Fruit fly (Drosophila melanogaster): ENCODE data around the gene CG32638.

Gene CG32638

dm6 chrX:13135702-13136101 lies 7.1 kb upstream of the CG32638 start (continued):
- no peak for TF ChIP-seq exex (tag; optimal IDR thresholded peaks at IDR 0.05)
- TF ChIP-seq da (GFP tag; optimal IDR thresholded peaks at IDR 0.05) = no peak
- no peak for TF ChIP-seq ham (GFP tag; IDR thresholded peaks at IDR 0.05)
- TF ChIP-seq CG10431 (GFP tag; optimal IDR thresholded peaks at IDR 0.05) = no peak
- TF ChIP-seq CG6813 (GFP tag; optimal IDR thresholded peaks at IDR 0.05) = peak; percentile 31
- TF ChIP-seq CG1832 (GFP tag; optimal IDR thresholded peaks at IDR 0.05) = no peak
- peak; percentile 36 for TF ChIP-seq Atf3 (GFP tag; optimal IDR thresholded peaks at IDR 0.05)
- peak; percentile 85 for TF ChIP-seq vvl (GFP tag; IDR thresholded peaks at IDR 0.05)
- TF ChIP-seq tap (tag; optimal IDR thresholded peaks at IDR 0.05) = peak; percentile 42
- peak; percentile 77 for TF ChIP-seq Asciz (GFP tag; optimal IDR thresholded peaks at IDR 0.05)
- TF ChIP-seq CG7786 (GFP tag; optimal IDR thresholded peaks at IDR 0.05) = peak; percentile 37
- no peak for TF ChIP-seq CG18011 (GFP tag; optimal IDR thresholded peaks at IDR 0.05)
- TF ChIP-seq slou (GFP tag; optimal IDR thresholded peaks at IDR 0.05) = no peak
- peak; percentile 33 for TF ChIP-seq nau (GFP tag; optimal IDR thresholded peaks at IDR 0.05)
- no peak for TF ChIP-seq ERR (GFP tag; optimal IDR thresholded peaks at IDR 0.05)
- TF ChIP-seq CG14667 (GFP tag; IDR thresholded peaks at IDR 0.05) = no peak
- TF ChIP-seq gt (GFP tag; IDR thresholded peaks at IDR 0.05) = no peak
- TF ChIP-seq stwl (tag; optimal IDR thresholded peaks at IDR 0.05) = no peak
- peak; percentile 31 for TF ChIP-seq CG4854 (GFP tag; optimal IDR thresholded peaks at IDR 0.05)
- no peak for TF ChIP-seq CG7372 (GFP tag; IDR thresholded peaks at IDR 0.05)
- no peak for TF ChIP-seq Dll (GFP tag; IDR thresholded peaks at IDR 0.05; ENCODE audit: partially characterized antibody)
- TF ChIP-seq CG4404 (GFP tag; IDR thresholded peaks at IDR 0.05) = no peak
- peak; percentile 59 for TF ChIP-seq CoRest (tag; optimal IDR thresholded peaks at IDR 0.05)
- TF ChIP-seq Ravus (GFP tag; IDR thresholded peaks at IDR 0.05) = peak; percentile 33
- peak; percentile 2 for TF ChIP-seq pho (GFP tag; optimal IDR thresholded peaks at IDR 0.05)
- TF ChIP-seq chm (GFP tag; IDR thresholded peaks at IDR 0.05) = no peak; the same call in 1 of the 2 replicates
- TF ChIP-seq CG13894 (tag; optimal IDR thresholded peaks at IDR 0.05) = no peak
- no peak for TF ChIP-seq tll (GFP tag; optimal IDR thresholded peaks at IDR 0.05)
- no peak for TF ChIP-seq D19B (GFP tag; optimal IDR thresholded peaks at IDR 0.05)
- TF ChIP-seq gem (tag; optimal IDR thresholded peaks at IDR 0.05) = peak; percentile 76
- TF ChIP-seq TFAM (GFP tag; optimal IDR thresholded peaks at IDR 0.05) = no peak
- TF ChIP-seq bcd (GFP tag; optimal IDR thresholded peaks at IDR 0.05) = peak; percentile 52
- no peak for TF ChIP-seq sna (GFP tag; IDR thresholded peaks at IDR 0.05; ENCODE audit: partially characterized antibody)
- TF ChIP-seq vfl (GFP tag; optimal IDR thresholded peaks at IDR 0.05) = no peak
- no peak for TF ChIP-seq sd (tag; optimal IDR thresholded peaks at IDR 0.05)
- no peak for TF ChIP-seq Lim3 (GFP tag; IDR thresholded peaks at IDR 0.05)
- no peak for TF ChIP-seq CG11093 (GFP tag; IDR thresholded peaks at IDR 0.05)
- no peak for TF ChIP-seq z (GFP tag; IDR thresholded peaks at IDR 0.05)
- no peak for TF ChIP-seq Opbp (GFP tag; IDR thresholded peaks at IDR 0.05; ENCODE audit: partially characterized antibody)
- TF ChIP-seq CG32772 (GFP tag; IDR thresholded peaks at IDR 0.05) = 0 out of 2 replicates have a peak, but pooled peaks have one; percentile 35
- TF ChIP-seq mld (GFP tag; IDR thresholded peaks at IDR 0.05; ENCODE audit: partially characterized antibody) = no peak
- no peak for TF ChIP-seq grn (GFP tag; optimal IDR thresholded peaks at IDR 0.05)
- no peak for TF ChIP-seq ash1 (GFP tag; optimal IDR thresholded peaks at IDR 0.05)
- TF ChIP-seq CG12236 (GFP tag; optimal IDR thresholded peaks at IDR 0.05) = no peak
- TF ChIP-seq Deaf1 (tag; optimal IDR thresholded peaks at IDR 0.05) = no peak
- peak; percentile 40 for TF ChIP-seq Antp (GFP tag; optimal IDR thresholded peaks at IDR 0.05)
- TF ChIP-seq fd96Cb (tag; optimal IDR thresholded peaks at IDR 0.05) = peak; percentile 68
- no peak for TF ChIP-seq amos (GFP tag; IDR thresholded peaks at IDR 0.05; ENCODE audit: partially characterized antibody)
- 0 out of 2 replicates have a peak, but pooled peaks have one; percentile 31 for TF ChIP-seq Gsc (GFP tag; IDR thresholded peaks at IDR 0.05)
- TF ChIP-seq hb (GFP tag; IDR thresholded peaks at IDR 0.05; ENCODE audit: partially characterized antibody) = no peak
- TF ChIP-seq CG3726 (GFP tag; IDR thresholded peaks at IDR 0.05) = 0 out of 3 replicates have a peak, but pooled peaks have one; percentile 41
